Fruit fly (Drosophila melanogaster): Measurements from ENCODE around the gene CG46306.

Gene CG46306

dm6 chrX:16787416-16787900, 47.9 kb downstream of the CG46306 start (continued):
- TF ChIP-seq mam (GFP tag; optimal IDR thresholded peaks at IDR 0.05) (no peak), Ets97D (GFP tag; optimal IDR thresholded peaks at IDR 0.05) (no peak), slp2 (GFP tag; optimal IDR thresholded peaks at IDR 0.05) (no peak), Side (GFP tag; optimal IDR thresholded peaks at IDR 0.05) (no peak), CG10654 (GFP tag; optimal IDR thresholded peaks at IDR 0.05) (no peak), CG16779 (GFP tag; IDR thresholded peaks at IDR 0.05) (no peak), CG6765 (GFP tag; optimal IDR thresholded peaks at IDR 0.05) (no peak), Abd-B (GFP tag; optimal IDR thresholded peaks at IDR 0.05) (no peak), CG1832 (GFP tag; optimal IDR thresholded peaks at IDR 0.05) (no peak), CG7357 (GFP tag; IDR thresholded peaks at IDR 0.05) (no peak), CG2889 (GFP tag; IDR thresholded peaks at IDR 0.05) (no peak), gem (tag; optimal IDR thresholded peaks at IDR 0.05) (peak; percentile 8), ro (GFP tag; IDR thresholded peaks at IDR 0.05) (no peak), Deaf1 (tag; optimal IDR thresholded peaks at IDR 0.05) (no peak), Stat92E (GFP tag; optimal IDR thresholded peaks at IDR 0.05) (no peak), ci (GFP tag; IDR thresholded peaks at IDR 0.05) (no peak), Meics (GFP tag; optimal IDR thresholded peaks at IDR 0.05) (no peak), CG7556 (GFP tag; optimal IDR thresholded peaks at IDR 0.05) (no peak), CG5180 (GFP tag; optimal IDR thresholded peaks at IDR 0.05) (no peak), H2.0 (GFP tag; IDR thresholded peaks at IDR 0.05) (no peak), CG30431 (GFP tag; optimal IDR thresholded peaks at IDR 0.05) (no peak), CG11560 (tag; IDR thresholded peaks at IDR 0.05) (no peak), CG12299 (tag; optimal IDR thresholded peaks at IDR 0.05) (no peak), wor (GFP tag; IDR thresholded peaks at IDR 0.05) (no peak), CG10209 (GFP tag; optimal IDR thresholded peaks at IDR 0.05) (no peak), CG6791 (GFP tag; IDR thresholded peaks at IDR 0.05; ENCODE audit: partially characterized antibody) (peak; percentile 58; the same call in 2 of the 3 replicates), CG3995 (GFP tag; optimal IDR thresholded peaks at IDR 0.05) (no peak), p53 (GFP tag; optimal IDR thresholded peaks at IDR 0.05) (no peak), CG1603 (tag; optimal IDR thresholded peaks at IDR 0.05) (no peak), CG11456 (GFP tag; IDR thresholded peaks at IDR 0.05) (no peak), CoRest (tag; optimal IDR thresholded peaks at IDR 0.05) (no peak), CG4282 (GFP tag; optimal IDR thresholded peaks at IDR 0.05) (no peak), Dip3 (GFP tag; optimal IDR thresholded peaks at IDR 0.05) (no peak), Mrtf (GFP tag; IDR thresholded peaks at IDR 0.05) (no peak), CG4707 (GFP tag; optimal IDR thresholded peaks at IDR 0.05) (no peak), ham (GFP tag; IDR thresholded peaks at IDR 0.05) (no peak), CG13894 (tag; optimal IDR thresholded peaks at IDR 0.05) (no peak), CG3163 (GFP tag; optimal IDR thresholded peaks at IDR 0.05) (no peak), twi (tag; optimal IDR thresholded peaks at IDR 0.05) (no peak), ken (GFP tag; IDR thresholded peaks at IDR 0.05) (no peak), luna (GFP tag; optimal IDR thresholded peaks at IDR 0.05) (no peak), CG18764 (GFP tag; optimal IDR thresholded peaks at IDR 0.05) (no peak), Bdp1 (GFP tag; optimal IDR thresholded peaks at IDR 0.05) (no peak), CG3838 (GFP tag; optimal IDR thresholded peaks at IDR 0.05) (no peak), CG16813 (GFP tag; IDR thresholded peaks at IDR 0.05; ENCODE audit: partially characterized antibody) (peak; percentile 63), al (GFP tag; IDR thresholded peaks at IDR 0.05) (no peak), CG34422 (GFP tag; IDR thresholded peaks at IDR 0.05) (no peak), gro (GFP tag; optimal IDR thresholded peaks at IDR 0.05) (no peak), Vsx1 (GFP tag; optimal IDR thresholded peaks at IDR 0.05) (no peak), Tbp (GFP tag; optimal IDR thresholded peaks at IDR 0.05) (no peak), CG4328 (GFP tag; optimal IDR thresholded peaks at IDR 0.05) (no peak), CHES-1-like (GFP tag; optimal IDR thresholded peaks at IDR 0.05) (no peak)

Data from whole organism, embryonic.